Fruit fly (Drosophila melanogaster): ENCODE results near the gene CG8507.

The CG8507 gene

dm6 chr3R:9754487-9754886 is 36.8 kb upstream of the CG8507 start, which contains the start of gene Tti1:
TSS of gene Tti1 (minus strand) at chr3R:9754686.
- no peak for TF ChIP-seq jim (GFP tag; optimal IDR thresholded peaks at IDR 0.05)

- TF ChIP-seq Abd-B (GFP tag; optimal IDR thresholded peaks at IDR 0.05) (no peak), pan (optimal IDR thresholded peaks at IDR 0.05) (no peak), tai (GFP tag; optimal IDR thresholded peaks at IDR 0.05) (no peak), Myc (optimal IDR thresholded peaks at IDR 0.05) (peak; percentile 8)
Observed at dm6 chr3R:9756187-9756586, 35.1 kb upstream of the CG8507 start, which contains the start of the genes Alg12 and Rpt3R. TSS of gene Alg12 (plus strand) at chr3R:9756491. TSS of gene Rpt3R (minus strand) at chr3R:9756510.

dm6 chr3R:9759360-9760191 is 31.7 kb upstream of the CG8507 start, which contains the start of gene Mpi:
TSS of gene Mpi (plus strand) at chr3R:9759622.
- no peak for TF ChIP-seq lola (GFP tag; optimal IDR thresholded peaks at IDR 0.05)
- TF ChIP-seq woc (GFP tag; optimal IDR thresholded peaks at IDR 0.05): no peak
- no peak for TF ChIP-seq foxo (GFP tag; optimal IDR thresholded peaks at IDR 0.05)
- no peak for TF ChIP-seq Rel (GFP tag; optimal IDR thresholded peaks at IDR 0.05)
- TF ChIP-seq Rel (tag; optimal IDR thresholded peaks at IDR 0.05): no peak
- TF ChIP-seq OdsH (GFP tag; optimal IDR thresholded peaks at IDR 0.05): peak; percentile 20
- TF ChIP-seq Hr83 (GFP tag; optimal IDR thresholded peaks at IDR 0.05; ENCODE audit: poor library complexity, severe bottlenecking): no peak
- no peak for TF ChIP-seq Hr78 (GFP tag; optimal IDR thresholded peaks at IDR 0.05)
- TF ChIP-seq Myc (optimal IDR thresholded peaks at IDR 0.05): peak; percentile 79

- TF ChIP-seq Rel (GFP tag; optimal IDR thresholded peaks at IDR 0.05): no peak
- peak; percentile 31 for TF ChIP-seq Rel (tag; optimal IDR thresholded peaks at IDR 0.05)
- peak; percentile 8 for TF ChIP-seq N (GFP tag; optimal IDR thresholded peaks at IDR 0.05)
- no peak for TF ChIP-seq Hnf4 (GFP tag; optimal IDR thresholded peaks at IDR 0.05)
- TF ChIP-seq Jra (GFP tag; optimal IDR thresholded peaks at IDR 0.05): peak; percentile 64
- no peak for TF ChIP-seq br (GFP tag; optimal IDR thresholded peaks at IDR 0.05)
- TF ChIP-seq Sp1 (GFP tag; optimal IDR thresholded peaks at IDR 0.05): no peak
- peak; percentile 2 for TF ChIP-seq Myc (optimal IDR thresholded peaks at IDR 0.05)
Observed at dm6 chr3R:9762955-9763931, 28.0 kb upstream of the CG8507 start, which contains the start of the genes Snap24 and CG8478. TSS of gene Snap24 (minus strand) at chr3R:9763150. TSS of gene CG8478 (plus strand) at chr3R:9763650.

dm6 chr3R:9767620-9768592 is 23.4 kb upstream of the CG8507 start, which contains the start of gene Naa80:
TSS of gene Naa80 (plus strand) at chr3R:9767834.
- peak; percentile 50 for TF ChIP-seq Sp1 (GFP tag; optimal IDR thresholded peaks at IDR 0.05)
- TF ChIP-seq HLH106 (tag; optimal IDR thresholded peaks at IDR 0.05): peak; percentile 54
- no peak for TF ChIP-seq tai (GFP tag; optimal IDR thresholded peaks at IDR 0.05)
- no peak for TF ChIP-seq dmrt93B (GFP tag; optimal IDR thresholded peaks at IDR 0.05)
- peak; percentile 48 for TF ChIP-seq dsf (GFP tag; optimal IDR thresholded peaks at IDR 0.05; ENCODE audit: borderline replicate concordance)
- TF ChIP-seq Hr78 (GFP tag; optimal IDR thresholded peaks at IDR 0.05): no peak
- no peak for TF ChIP-seq Rel (GFP tag; optimal IDR thresholded peaks at IDR 0.05)
- TF ChIP-seq Rel (tag; optimal IDR thresholded peaks at IDR 0.05): peak; percentile 77
- TF ChIP-seq woc (GFP tag; optimal IDR thresholded peaks at IDR 0.05): peak; percentile 60
- TF ChIP-seq CG9705 (GFP tag; optimal IDR thresholded peaks at IDR 0.05): peak; percentile 62
- TF ChIP-seq psq (GFP tag; optimal IDR thresholded peaks at IDR 0.05): peak; percentile 50
- peak; percentile 22 for TF ChIP-seq CG32264 (GFP tag; optimal IDR thresholded peaks at IDR 0.05)
- TF ChIP-seq Jra (GFP tag; optimal IDR thresholded peaks at IDR 0.05): peak; percentile 80
- TF ChIP-seq h (GFP tag; optimal IDR thresholded peaks at IDR 0.05): peak; percentile 84
- TF ChIP-seq GATAd (GFP tag; optimal IDR thresholded peaks at IDR 0.05): no peak
- TF ChIP-seq N (GFP tag; optimal IDR thresholded peaks at IDR 0.05): no peak
- TF ChIP-seq Myc (optimal IDR thresholded peaks at IDR 0.05): peak; percentile 3
- TF ChIP-seq Dif (GFP tag; optimal IDR thresholded peaks at IDR 0.05; ENCODE audit: partially characterized antibody): peak; percentile 42
- peak in 1 of 2 experiments; percentile 84 for TF ChIP-seq foxo (GFP tag; optimal IDR thresholded peaks at IDR 0.05)
- TF ChIP-seq br (GFP tag; optimal IDR thresholded peaks at IDR 0.05): peak; percentile 80
- TF ChIP-seq Dfd (GFP tag; optimal IDR thresholded peaks at IDR 0.05): no peak
- peak; percentile 70 for TF ChIP-seq fru (GFP tag; optimal IDR thresholded peaks at IDR 0.05)
- TF ChIP-seq brk (GFP tag; optimal IDR thresholded peaks at IDR 0.05): no peak
- peak in 1 of 2 experiments; percentile 22 for TF ChIP-seq dl (GFP tag; optimal IDR thresholded peaks at IDR 0.05; ENCODE audit: insufficient read depth in 1 of 2, partially characterized antibody in 2 of 2)
- TF ChIP-seq jim (GFP tag; optimal IDR thresholded peaks at IDR 0.05): peak; percentile 30
- no peak for TF ChIP-seq CrebA (GFP tag; optimal IDR thresholded peaks at IDR 0.05; ENCODE audit: borderline replicate concordance)
- TF ChIP-seq rgr (GFP tag; optimal IDR thresholded peaks at IDR 0.05): peak; percentile 88
- peak; percentile 88 for TF ChIP-seq Hnf4 (GFP tag; optimal IDR thresholded peaks at IDR 0.05)
- TF ChIP-seq pan (optimal IDR thresholded peaks at IDR 0.05): no peak
